Fruit fly (Drosophila melanogaster) whole organism, embryonic: ENCODE measurements around the gene CG15643.

ENCODE experiments used
- Atf6 ChIP-seq: fragments of 200-800 bp; sonication (Bioruptor generic); IDR thresholded peaks from 2 replicates; pipeline ENCODE4 v1.3.6; 2022; ENCODE audit warnings: missing biosample characterization, missing genetic modification characterization
- CG16779 ChIP-seq: fragments of 200-800 bp; sonication (Bioruptor generic); IDR thresholded peaks from 2 replicates; pipeline ENCODE4 v1.3.6; 2022; ENCODE audit warnings: missing biosample characterization, missing genetic modification characterization
- CG17912 ChIP-seq: fragments of 200-800 bp; sonication (Bioruptor generic); optimal IDR thresholded peaks from 2 replicates; lab custom pipeline; 2018; ENCODE audit warnings: missing biosample characterization, mild to moderate bottlenecking, missing genetic modification characterization
- CG33213 ChIP-seq: fragments of 200-800 bp; sonication (Bioruptor generic); optimal IDR thresholded peaks from 3 replicates; lab custom pipeline; 2016; ENCODE audit warnings: missing biosample characterization, missing genetic modification characterization
- CG8089 ChIP-seq: fragments of 200-800 bp; sonication (Bioruptor generic); optimal IDR thresholded peaks from 3 replicates; lab custom pipeline; 2016; ENCODE audit warnings: missing biosample characterization, missing genetic modification characterization
- Hr39 ChIP-seq: fragments of >200 bp; optimal IDR thresholded peaks from 2 replicates; lab custom pipeline; 2017
- gsb-n ChIP-seq: fragments of 200-800 bp; sonication (Bioruptor generic); optimal IDR thresholded peaks from 3 replicates; lab custom pipeline; 2018; ENCODE audit warnings: missing biosample characterization, mild to moderate bottlenecking, missing genetic modification characterization
- hkb ChIP-seq, 2 experiments: fragments of 200-800 bp in 1 of 2; fragments of >200 bp in 1 of 2; sonication (Bioruptor generic) in 1 of 2; IDR thresholded peaks in 1 of 2; optimal IDR thresholded peaks in 1 of 2; 2 replicates each; pipeline versions ENCODE4 v1.3.6 to Lab custom; 2017 to 2022; ENCODE audit warnings: missing biosample characterization in 1 of 2, missing genetic modification characterization in 1 of 2
- lov ChIP-seq, 2 experiments: fragments of 200-800 bp in 1 of 2; fragments of >200 bp in 1 of 2; sonication (Bioruptor generic) in 1 of 2; IDR thresholded peaks in 1 of 2; optimal IDR thresholded peaks in 1 of 2; 2 replicates in 1 of 2; 3 replicates in 1 of 2; pipeline versions ENCODE4 v1.3.6 to Lab custom; 2017 to 2022; ENCODE audit warnings: missing biosample characterization in 1 of 2, missing genetic modification characterization in 1 of 2
- sd ChIP-seq: fragments of 200-800 bp; sonication (Bioruptor generic); optimal IDR thresholded peaks from 3 replicates; lab custom pipeline; 2018; ENCODE audit warnings: missing biosample characterization, mild to moderate bottlenecking, missing genetic modification characterization, moderate library complexity
- shn ChIP-seq: fragments of 200-800 bp; sonication (Bioruptor generic); optimal IDR thresholded peaks from 3 replicates; lab custom pipeline; 2016; ENCODE audit warnings: missing biosample characterization, missing genetic modification characterization

dm6 chrX:15545467-15546197, 26.3 kb downstream of the CG15643 start:
- TF ChIP-seq shn (GFP tag; lab: Kevin White, UChicago) (no peak), CG17912 (GFP tag; lab: Kevin White, UChicago) (no peak), CG33213 (no peak), CG8089 (GFP tag; lab: Kevin White, UChicago) (no peak), sd (tag; lab: Kevin White, UChicago) (peak; percentile 15), hkb (optimal IDR thresholded peaks at IDR 0.05; lab: Kevin White, UChicago) (no peak), hkb (GFP tag; IDR thresholded peaks at IDR 0.05; lab: Robert Waterston, UW) (no peak), gsb-n (tag; lab: Kevin White, UChicago) (no peak), Hr39 (lab: Kevin White, UChicago) (no peak), CG16779 (GFP tag; lab: Robert Waterston, UW) (no peak), lov (optimal IDR thresholded peaks at IDR 0.05; lab: Kevin White, UChicago) (no peak), lov (GFP tag; IDR thresholded peaks at IDR 0.05; lab: Robert Waterston, UW) (no peak), Atf6 (GFP tag; lab: Robert Waterston, UW) (no peak)
